Worm (Caenorhabditis elegans) whole organism, L4 larva: ENCODE data around the gene F35H10.3.

Experiments used
- F49E8.2 ChIP-seq: sonication (generic microtip); optimal IDR thresholded peaks from 2 replicates; lab custom pipeline; 2016; ENCODE audit warnings: missing compliant biosample characterization, mild to moderate bottlenecking, missing genetic modification characterization, borderline replicate concordance
- Y5F2A.4 ChIP-seq: fragments of 200-800 bp; sonication (Bioruptor generic); optimal IDR thresholded peaks from 2 replicates; lab custom pipeline; 2018; ENCODE audit warnings: mild to moderate bottlenecking, missing genetic modification characterization, missing compliant biosample characterization
- ZK546.5 ChIP-seq, 2 experiments: sonication (generic microtip); optimal IDR thresholded peaks; 2 replicates each; lab custom pipeline; 2017; ENCODE audit warnings: missing biosample characterization in 2 of 2, missing genetic modification characterization in 2 of 2
- aha-1 ChIP-seq: fragments of 150-350 bp; peaks from one replicate; lab custom pipeline; 2014; ENCODE audit warnings: missing biosample characterization, missing genetic modification characterization
- aly-2 ChIP-seq: sonication (generic microtip); optimal IDR thresholded peaks from 2 replicates; lab custom pipeline; 2018; ENCODE audit warnings: missing biosample characterization, missing genetic modification characterization
- ceh-32 ChIP-seq: sonication (generic microtip); optimal IDR thresholded peaks from 2 replicates; lab custom pipeline; 2016; ENCODE audit warnings: mild to moderate bottlenecking, missing genetic modification characterization, missing compliant biosample characterization; ENCODE audit not compliant: poor library complexity
- ceh-44 ChIP-seq: fragments of 200-800 bp; sonication (Bioruptor generic); IDR thresholded peaks from 2 replicates; pipeline ENCODE4 v1.3.6; 2022; ENCODE audit warnings: missing genetic modification reagents, missing genetic modification characterization, missing compliant biosample characterization
- daf-16 ChIP-seq, 3 experiments: sonication (generic microtip); optimal IDR thresholded peaks; 2 replicates each; lab custom pipeline; 2016 to 2017; ENCODE audit warnings: missing genetic modification characterization in 3 of 3, missing genetic modification reagents in 3 of 3, mild to moderate bottlenecking in 2 of 3, missing compliant biosample characterization in 2 of 3, missing biosample characterization in 1 of 3, moderate library complexity in 1 of 3
- dmd-9 ChIP-seq: fragments of 200-800 bp; sonication (Bioruptor generic); IDR thresholded peaks from 2 replicates; pipeline ENCODE4 v1.3.6; 2022; ENCODE audit warnings: missing genetic modification reagents, missing genetic modification characterization, missing compliant biosample characterization
- dpl-1 ChIP-seq: fragments of 150-350 bp; optimal IDR thresholded peaks from 2 replicates; lab custom pipeline; 2014; ENCODE audit warnings: missing biosample characterization, missing genetic modification reagents, missing genetic modification characterization
- fkh-10 ChIP-seq: fragments of 150-350 bp; optimal IDR thresholded peaks from 2 replicates; lab custom pipeline; 2014; ENCODE audit warnings: missing biosample characterization, missing genetic modification reagents, missing genetic modification characterization
- hmg-1.1 ChIP-seq: fragments of 200-800 bp; sonication (Bioruptor generic); IDR thresholded peaks from 2 replicates; pipeline ENCODE4 v1.3.6; 2022; ENCODE audit warnings: missing genetic modification reagents, missing genetic modification characterization, missing compliant biosample characterization
- lsy-2 ChIP-seq, 2 experiments: fragments of 150-350 bp in 1 of 2; sonication (generic microtip) in 1 of 2; optimal IDR thresholded peaks; 2 replicates each; lab custom pipeline; 2014 to 2017; ENCODE audit warnings: missing biosample characterization in 2 of 2, missing genetic modification characterization in 2 of 2
- mep-1 ChIP-seq: fragments of 150-350 bp; sonication (generic microtip); optimal IDR thresholded peaks from 3 replicates; lab custom pipeline; 2014; ENCODE audit warnings: missing biosample characterization, missing genetic modification characterization
- nhr-10 ChIP-seq: fragments of 150-350 bp; optimal IDR thresholded peaks from 2 replicates; lab custom pipeline; 2014; ENCODE audit warnings: missing biosample characterization, missing genetic modification characterization
- nhr-28 ChIP-seq: fragments of 150-350 bp; optimal IDR thresholded peaks from 2 replicates; lab custom pipeline; 2014; ENCODE audit warnings: missing biosample characterization, missing genetic modification characterization
- nhr-6 ChIP-seq: fragments of 150-350 bp; optimal IDR thresholded peaks from 2 replicates; lab custom pipeline; 2014; ENCODE audit warnings: missing biosample characterization, missing genetic modification characterization
- pha-4 ChIP-seq, 2 experiments: fragments of 150-350 bp in 1 of 2; fragments of 200-800 bp in 1 of 2; sonication (Bioruptor generic) in 1 of 2; IDR thresholded peaks in 1 of 2; optimal IDR thresholded peaks in 1 of 2; 2 replicates each; pipeline versions ENCODE4 v1.3.6 to Lab custom; 2014 to 2022; ENCODE audit warnings: missing genetic modification characterization in 2 of 2, missing genetic modification reagents in 2 of 2, missing biosample characterization in 1 of 2, missing compliant biosample characterization in 1 of 2
- set-16 ChIP-seq: fragments of 200-800 bp; sonication (Bioruptor generic); IDR thresholded peaks from 2 replicates; pipeline ENCODE4 v1.3.6; 2022; ENCODE audit warnings: missing genetic modification reagents, missing genetic modification characterization, missing compliant biosample characterization
- skn-1 ChIP-seq: fragments of 150-350 bp; optimal IDR thresholded peaks from 2 replicates; lab custom pipeline; 2014; ENCODE audit warnings: missing biosample characterization, missing genetic modification characterization
- spr-1 ChIP-seq: sonication (generic microtip); optimal IDR thresholded peaks from 2 replicates; lab custom pipeline; 2016; ENCODE audit warnings: mild to moderate bottlenecking, missing genetic modification characterization, missing compliant biosample characterization
- tag-97 ChIP-seq: fragments of 200-800 bp; sonication (Bioruptor generic); IDR thresholded peaks from 2 replicates; pipeline ENCODE4 v1.3.6; 2022; ENCODE audit warnings: missing genetic modification characterization, missing compliant biosample characterization
- unc-130 ChIP-seq: sonication (generic microtip); optimal IDR thresholded peaks from 2 replicates; lab custom pipeline; 2016; ENCODE audit warnings: missing genetic modification reagents, missing genetic modification characterization, missing compliant biosample characterization
- unc-62 ChIP-seq, 3 experiments: fragments of 150-350 bp in 1 of 3; sonication (generic microtip); optimal IDR thresholded peaks in 2 of 3; peaks in 1 of 3; 1 replicate in 1 of 3; 2 replicates in 2 of 3; lab custom pipeline; 2014 to 2017; ENCODE audit warnings: missing biosample characterization in 3 of 3, missing genetic modification characterization in 3 of 3, missing genetic modification reagents in 3 of 3, missing genotype in 1 of 3
- zag-1 ChIP-seq: fragments of 150-350 bp; optimal IDR thresholded peaks from 2 replicates; lab custom pipeline; 2014; ENCODE audit warnings: missing biosample characterization, missing genetic modification characterization
- zfp-2 ChIP-seq: sonication (generic microtip); optimal IDR thresholded peaks from 2 replicates; lab custom pipeline; 2016; ENCODE audit warnings: mild to moderate bottlenecking, missing genetic modification characterization, missing compliant biosample characterization

F35H10.3 gene

DNA sequence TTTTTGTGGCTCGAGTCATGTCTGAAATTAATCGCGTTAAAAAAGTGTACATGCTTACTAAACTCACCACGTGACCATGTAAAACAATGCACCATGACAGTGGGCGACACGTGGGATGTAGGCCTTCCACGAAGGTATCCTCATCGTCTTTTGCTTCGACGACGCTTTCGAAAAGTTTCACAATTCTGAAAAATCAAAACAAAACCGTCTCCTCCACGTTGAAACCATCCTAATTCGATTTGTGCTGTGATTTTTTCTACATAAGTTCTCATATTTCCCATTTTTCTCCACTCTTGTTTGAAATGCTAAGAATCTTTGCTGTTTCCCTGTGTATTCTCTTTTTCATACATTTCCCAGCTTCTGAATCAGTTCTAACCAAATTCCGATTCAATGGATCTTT lies 28.8 kb downstream of the F35H10.3 start, which contains the start of gene F17E9.3:
Gene F17E9.3, plus strand, starts transcription at position 301 of the 400 bp plus-strand sequence.
- no peak for TF ChIP-seq Y5F2A.4 (GFP tag; lab: Kevin White, UChicago)
- TF ChIP-seq skn-1 (tag; lab: Kevin White, UChicago), result no peak
- no peak for TF ChIP-seq nhr-6 (tag; lab: Kevin White, UChicago)
- TF ChIP-seq unc-130 (GFP tag; lab: Kevin White, UChicago), result no peak
- TF ChIP-seq ceh-44 (GFP tag; lab: Robert Waterston, UW), result no peak
- no peak for TF ChIP-seq zag-1 (tag; lab: Kevin White, UChicago)
- no peak for TF ChIP-seq dpl-1 (GFP tag; lab: Kevin White, UChicago)
- TF ChIP-seq fkh-10, result no peak
- TF ChIP-seq dmd-9 (GFP tag; lab: Robert Waterston, UW), result no peak
- TF ChIP-seq F49E8.2, result no peak

DNA sequence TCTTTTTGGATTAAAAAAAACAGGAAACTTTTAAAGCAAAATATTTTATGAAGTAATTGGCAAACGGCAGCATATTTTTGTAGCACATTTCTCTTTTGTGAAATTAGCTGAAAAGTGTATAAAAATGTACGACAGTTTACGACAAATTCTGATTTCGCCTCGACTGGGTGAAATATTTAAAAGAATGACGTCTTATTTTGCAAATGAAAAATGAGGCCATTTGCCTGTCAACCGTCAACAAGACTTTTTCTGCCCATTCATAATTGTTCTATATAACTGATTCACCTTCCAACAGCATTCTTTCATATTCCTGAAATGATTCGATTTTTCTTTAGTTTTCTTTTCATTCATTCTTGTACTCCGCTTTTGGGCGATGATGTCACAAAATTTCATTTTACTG lies 29.8 kb downstream of the F35H10.3 start, which contains the start of the genes F17E9.2 and col-116:
Gene F17E9.2, plus strand, starts transcription at position 301 of the 400 bp plus-strand sequence.
Gene col-116, plus strand, starts transcription at position 315 of the 400 bp plus-strand sequence.
- TF ChIP-seq tag-97 (GFP tag; lab: Robert Waterston, UW), result no peak

DNA sequence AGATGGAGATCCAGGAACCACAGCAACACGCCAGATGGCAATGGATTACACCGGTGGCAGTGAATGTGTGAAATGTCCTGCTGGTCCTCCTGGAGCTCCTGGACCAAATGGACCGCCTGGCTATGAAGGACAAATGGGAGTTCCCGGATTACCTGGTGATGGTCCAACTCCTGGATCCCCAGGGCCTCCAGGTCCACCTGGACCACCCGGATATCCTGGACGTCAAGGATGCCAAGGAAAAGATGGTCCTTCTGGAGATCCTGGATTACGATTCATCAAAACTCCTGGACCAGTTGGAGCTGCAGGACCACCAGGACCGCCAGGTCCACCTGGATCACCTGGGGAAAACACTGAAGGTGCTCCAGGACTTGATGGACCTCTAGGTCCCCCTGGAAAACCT lies 31.5 kb downstream of the F35H10.3 start:
- no peak for TF ChIP-seq hmg-1.1 (GFP tag; lab: Robert Waterston, UW)
- no peak for TF ChIP-seq tag-97 (GFP tag; lab: Robert Waterston, UW)
- peak; percentile 76; the same call in 1 of the 2 replicates for TF ChIP-seq set-16 (GFP tag; lab: Robert Waterston, UW)

DNA sequence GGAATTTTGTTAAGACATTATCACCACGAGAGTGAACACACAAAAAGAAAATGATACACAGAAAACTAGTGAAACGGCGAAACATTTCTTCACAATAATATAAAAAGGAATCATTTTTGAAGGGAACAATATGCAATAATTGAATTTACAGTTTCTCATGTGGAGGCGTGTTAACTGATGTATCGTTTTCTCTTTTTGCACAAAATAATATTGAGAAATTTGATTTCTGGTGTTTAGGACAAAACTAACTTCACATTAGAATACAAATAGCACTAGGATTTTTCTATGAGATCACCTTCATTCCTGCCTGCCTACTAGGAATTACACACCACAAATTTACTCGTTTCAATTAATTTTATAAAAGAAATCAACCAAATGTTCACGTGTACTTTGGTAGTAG lies 32.7 kb downstream of the F35H10.3 start, which contains the start of gene D2096.13:
Gene D2096.13, minus strand, starts transcription at position 101 of the 400 bp plus-strand sequence.
- TF ChIP-seq aly-2 (tag; lab: Kevin White, UChicago), result no peak
- TF ChIP-seq spr-1, result no peak
- no peak for TF ChIP-seq unc-62 (GFP tag; optimal IDR thresholded peaks at IDR 0.05 in 1 of 2; lab: Kevin White, UChicago)
- TF ChIP-seq unc-62 (tag; optimal IDR thresholded peaks at IDR 0.05; lab: Kevin White, UChicago), result no peak
- no peak for TF ChIP-seq zfp-2
- peak; percentile 35 for TF ChIP-seq aha-1
- TF ChIP-seq dmd-9 (GFP tag; lab: Robert Waterston, UW), result no peak
- TF ChIP-seq nhr-10 (tag; lab: Kevin White, UChicago), result no peak
- no peak for TF ChIP-seq ZK546.5 (tag; optimal IDR thresholded peaks at IDR 0.05; lab: Kevin White, UChicago)

- TF ChIP-seq zfp-2 (no peak), unc-62 (GFP tag; optimal IDR thresholded peaks at IDR 0.05 in 1 of 2; lab: Kevin White, UChicago) (no peak), unc-62 (tag; optimal IDR thresholded peaks at IDR 0.05; lab: Kevin White, UChicago) (no peak), unc-130 (GFP tag; lab: Kevin White, UChicago) (no peak), mep-1 (no peak), pha-4 (GFP tag; IDR thresholded peaks at IDR 0.05; lab: Robert Waterston, UW) (no peak), pha-4 (tag; optimal IDR thresholded peaks at IDR 0.05; lab: Kevin White, UChicago) (peak; percentile 29), nhr-28 (tag; lab: Kevin White, UChicago) (peak; percentile 29), ceh-32 (tag; lab: Kevin White, UChicago) (no peak), daf-16 (GFP tag; optimal IDR thresholded peaks at IDR 0.05; lab: Kevin White, UChicago) (no peak), daf-16 (tag; optimal IDR thresholded peaks at IDR 0.05; lab: Kevin White, UChicago) (peak; percentile 44)
Measured at ce11 chrIV:8359716-8360407, 34.1 kb downstream of the F35H10.3 start, which contains the start of gene D2096.5. Gene D2096.5 (minus strand): TSS chrIV:8359766.

DNA sequence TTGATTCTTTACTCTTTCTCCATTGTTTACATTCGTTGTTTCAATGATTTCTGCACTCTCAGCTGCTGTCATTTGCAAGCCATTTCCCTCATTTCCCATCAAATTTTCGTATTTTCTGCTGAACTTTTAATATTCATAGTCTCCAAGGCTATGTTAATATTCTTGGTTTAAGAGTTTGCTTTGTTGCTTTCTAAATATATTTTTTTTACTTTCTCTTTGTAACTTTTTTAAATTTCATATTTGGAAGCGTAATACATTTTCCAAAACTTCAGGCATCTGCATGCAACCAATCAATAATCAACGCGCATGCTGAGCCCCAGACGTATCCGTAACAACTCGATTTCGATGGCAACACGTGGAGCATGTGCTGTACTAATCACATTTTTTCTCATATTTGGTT lies 35.0 kb downstream of the F35H10.3 start, which contains the start of gene sqv-1:
Gene sqv-1, plus strand, starts transcription at position 301 of the 400 bp plus-strand sequence.
- TF ChIP-seq daf-16 (GFP tag; optimal IDR thresholded peaks at IDR 0.05; lab: Kevin White, UChicago) (no peak), daf-16 (tag; optimal IDR thresholded peaks at IDR 0.05; lab: Kevin White, UChicago) (peak; percentile 33), lsy-2 (tag; optimal IDR thresholded peaks at IDR 0.05; lab: Kevin White, UChicago) (no peak)
